Fruit fly (Drosophila melanogaster) whole organism, adult: Measurements from ENCODE around the gene Rab9D.
A peak's percentile ranks its signal among the peaks of the same experiment; 100 is the strongest.

Source experiments
- CG11617 ChIP-seq: fragments of 200-800 bp; sonication (Bioruptor generic); optimal IDR thresholded peaks from 2 replicates; lab custom pipeline; 2017; ENCODE audit warnings: mild to moderate bottlenecking, missing biosample characterization, missing genetic modification reagents, missing genetic modification characterization
- CG12768 ChIP-seq: fragments of 200-800 bp; sonication (Bioruptor generic); optimal IDR thresholded peaks from 2 replicates; lab custom pipeline; 2017; ENCODE audit warnings: missing biosample characterization, missing genetic modification characterization, mild to moderate bottlenecking, moderate library complexity, missing genetic modification reagents
- CG14711 ChIP-seq: fragments of 200-800 bp; sonication (Bioruptor generic); optimal IDR thresholded peaks from 2 replicates; lab custom pipeline; 2018; ENCODE audit warnings: missing biosample characterization, mild to moderate bottlenecking, missing genetic modification characterization, moderate library complexity
- CG5204 ChIP-seq: fragments of 200-800 bp; sonication (Bioruptor generic); optimal IDR thresholded peaks from 2 replicates; lab custom pipeline; 2016; ENCODE audit warnings: missing biosample characterization, missing genetic modification characterization
- Clk ChIP-seq: fragments of 200-800 bp; sonication (Bioruptor generic); optimal IDR thresholded peaks from 2 replicates; lab custom pipeline; 2017; ENCODE audit warnings: missing biosample characterization, missing genetic modification characterization
- Mnt ChIP-seq: fragments of 200-800 bp; sonication (Bioruptor generic); optimal IDR thresholded peaks from 2 replicates; lab custom pipeline; 2016; ENCODE audit warnings: missing biosample characterization, mild to moderate bottlenecking, missing genetic modification characterization
- bab1 ChIP-seq: fragments of 200-800 bp; sonication (Bioruptor generic); optimal IDR thresholded peaks from 3 replicates; lab custom pipeline; 2019; ENCODE audit warnings: missing biosample characterization, mild to moderate bottlenecking, missing genetic modification characterization, moderate library complexity
- cnc ChIP-seq, 2 experiments: fragments of >200 bp; optimal IDR thresholded peaks; 2 replicates each; lab custom pipeline; 2017
- ovo ChIP-seq: fragments of 200-800 bp; sonication (Bioruptor generic); optimal IDR thresholded peaks from 2 replicates; lab custom pipeline; 2016; ENCODE audit warnings: missing biosample characterization, missing genetic modification characterization
- pad ChIP-seq: fragments of 200-800 bp; sonication (Bioruptor generic); optimal IDR thresholded peaks from 3 replicates; lab custom pipeline; 2017; ENCODE audit warnings: missing biosample characterization, missing genetic modification characterization, mild to moderate bottlenecking, moderate library complexity, missing genetic modification reagents

DNA sequence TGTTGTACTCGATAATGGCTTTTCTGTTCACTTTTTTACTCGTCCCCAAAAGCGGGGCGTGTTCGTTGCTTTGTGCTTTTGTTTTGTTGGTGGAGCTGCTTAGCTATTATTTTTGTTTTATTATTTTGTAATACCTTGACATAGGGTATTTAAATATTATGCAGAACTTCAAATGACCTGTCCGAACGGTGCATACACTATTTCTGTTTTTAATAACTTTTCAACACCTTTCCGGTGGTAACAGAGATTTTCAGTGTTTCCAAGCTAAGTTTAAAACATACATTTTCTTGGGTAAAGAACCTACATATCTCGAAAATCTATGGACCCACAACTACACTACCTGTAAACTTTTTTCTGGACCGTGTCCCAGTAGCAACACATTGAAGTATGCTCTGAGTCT lies 1.4 kb upstream of the Rab9D start:
- peak; percentile 7 for TF ChIP-seq pad
- TF ChIP-seq CG5204 (GFP tag; lab: Kevin White, UChicago) = no peak
- peak; percentile 95 for TF ChIP-seq bab1 (GFP tag; lab: Kevin White, UChicago)
- TF ChIP-seq ovo (GFP tag; lab: Kevin White, UChicago) = no peak
- no peak for TF ChIP-seq CG11617
- no peak for TF ChIP-seq Clk
- no peak for TF ChIP-seq Mnt (GFP tag; lab: Kevin White, UChicago)
- TF ChIP-seq CG14711 (tag; lab: Kevin White, UChicago) = peak; percentile 63
- no peak for TF ChIP-seq CG12768 (GFP tag; lab: Kevin White, UChicago)
- no peak for TF ChIP-seq cnc (optimal IDR thresholded peaks at IDR 0.05; lab: Kevin White, UChicago)
